Fruit fly (Drosophila melanogaster) Kc167 (cell line): Measurements from ENCODE around the gene CG9147.

ENCODE experiments used
- Myc ChIP-seq: fragments of >200 bp; optimal IDR thresholded peaks from 2 replicates; lab custom pipeline; 2017; ENCODE audit warnings: missing external identifiers
- Sin3A ChIP-seq: fragments of >200 bp; optimal IDR thresholded peaks from 2 replicates; lab custom pipeline; 2018; ENCODE audit warnings: missing external identifiers
- h ChIP-seq: fragments of >200 bp; optimal IDR thresholded peaks from 3 replicates; lab custom pipeline; 2018; ENCODE audit warnings: missing external identifiers
- insv ChIP-seq: fragments of >200 bp; optimal IDR thresholded peaks from 3 replicates; lab custom pipeline; 2018; ENCODE audit warnings: missing external identifiers
- psq ChIP-seq: fragments of >200 bp; optimal IDR thresholded peaks from 2 replicates; lab custom pipeline; 2017; ENCODE audit warnings: missing external identifiers
- ttk ChIP-seq: sonication (Bioruptor generic); optimal IDR thresholded peaks from 2 replicates; lab custom pipeline; 2017; ENCODE audit warnings: missing external identifiers

The CG9147 gene

dm6 chr2L:6092300-6092699 is 26.5 kb downstream of the CG9147 start:
- no peak for TF ChIP-seq psq (lab: Kevin White, UChicago)
- no peak for TF ChIP-seq h (lab: Kevin White, UChicago)
- TF ChIP-seq insv (lab: Kevin White, UChicago) = no peak
- no peak for TF ChIP-seq Sin3A (lab: Kevin White, UChicago)

- TF ChIP-seq Myc (no peak), ttk (lab: Kevin White, UChicago) (no peak), insv (lab: Kevin White, UChicago) (no peak)
Observed at dm6 chr2L:6098479-6099269, 32.9 kb downstream of the CG9147 start, which contains the start of gene CG9175. CG9175 (minus strand) TSS chr2L:6098966.

- TF ChIP-seq Myc (no peak), psq (lab: Kevin White, UChicago) (no peak), h (lab: Kevin White, UChicago) (no peak), insv (lab: Kevin White, UChicago) (no peak), ttk (lab: Kevin White, UChicago) (no peak)
Observed at dm6 chr2L:6099270-6099644, 33.5 kb downstream of the CG9147 start.

dm6 chr2L:6100202-6100689 is 34.4 kb downstream of the CG9147 start, which contains the start of gene stai:
stai (plus strand) TSS chr2L:6100377.
- TF ChIP-seq ttk (lab: Kevin White, UChicago) = no peak
- no peak for TF ChIP-seq h (lab: Kevin White, UChicago)
- TF ChIP-seq Sin3A (lab: Kevin White, UChicago) = no peak
- no peak for TF ChIP-seq psq (lab: Kevin White, UChicago)
- no peak for TF ChIP-seq Myc

dm6 chr2L:6109313-6109847 is 43.6 kb downstream of the CG9147 start:
- TF ChIP-seq ttk (lab: Kevin White, UChicago) (no peak), Myc (no peak), h (lab: Kevin White, UChicago) (no peak), Sin3A (lab: Kevin White, UChicago) (no peak), insv (lab: Kevin White, UChicago) (no peak), psq (lab: Kevin White, UChicago) (no peak)

- TF ChIP-seq Myc (no peak), ttk (lab: Kevin White, UChicago) (no peak), h (lab: Kevin White, UChicago) (no peak), Sin3A (lab: Kevin White, UChicago) (no peak), insv (lab: Kevin White, UChicago) (no peak), psq (lab: Kevin White, UChicago) (no peak)
Observed at dm6 chr2L:6110781-6111180, 45.0 kb downstream of the CG9147 start.
